Fruit fly (Drosophila melanogaster) whole organism, pupa: Measurements from ENCODE around the gene eIF5B.
A peak's percentile ranks its signal among the peaks of the same experiment; 100 is the strongest.

Experiments
- CG15710 ChIP-seq: fragments of 200-800 bp; sonication (Bioruptor generic); optimal IDR thresholded peaks from 2 replicates; lab custom pipeline; 2018; ENCODE audit warnings: missing biosample characterization, mild to moderate bottlenecking, missing genetic modification characterization, moderate library complexity
- CG17806 ChIP-seq: fragments of 200-800 bp; sonication (Bioruptor generic); optimal IDR thresholded peaks from 2 replicates; lab custom pipeline; 2018; ENCODE audit warnings: missing biosample characterization, mild to moderate bottlenecking, missing genetic modification characterization, moderate library complexity
- CG8159 ChIP-seq: fragments of 200-800 bp; sonication (Bioruptor generic); optimal IDR thresholded peaks from 3 replicates; lab custom pipeline; 2018; ENCODE audit warnings: missing biosample characterization, mild to moderate bottlenecking, missing genetic modification characterization, moderate library complexity
- CG9948 ChIP-seq: fragments of 200-800 bp; sonication (Bioruptor generic); optimal IDR thresholded peaks from 2 replicates; lab custom pipeline; 2018; ENCODE audit warnings: missing biosample characterization, mild to moderate bottlenecking, missing genetic modification characterization, moderate library complexity
- D1 ChIP-seq: fragments of 200-800 bp; sonication (Bioruptor generic); optimal IDR thresholded peaks from 2 replicates; lab custom pipeline; 2018; ENCODE audit warnings: missing biosample characterization, mild to moderate bottlenecking, missing genetic modification characterization, moderate library complexity
- EcR ChIP-seq: fragments of 200-800 bp; sonication (Bioruptor generic); optimal IDR thresholded peaks from 3 replicates; lab custom pipeline; 2019; ENCODE audit warnings: missing biosample characterization, missing genetic modification characterization, mild to moderate bottlenecking, moderate library complexity, missing genetic modification reagents
- Pif1A ChIP-seq: fragments of 200-800 bp; sonication (Bioruptor generic); optimal IDR thresholded peaks from 3 replicates; lab custom pipeline; 2016; ENCODE audit warnings: missing biosample characterization, missing genetic modification characterization
- gl ChIP-seq: fragments of 200-800 bp; sonication (Bioruptor generic); optimal IDR thresholded peaks from 2 replicates; lab custom pipeline; 2018; ENCODE audit warnings: missing biosample characterization, mild to moderate bottlenecking, missing genetic modification characterization

- peak; percentile 7 for TF ChIP-seq gl (tag; lab: Kevin White, UChicago)
- TF ChIP-seq CG17806 (tag; lab: Kevin White, UChicago) = peak; percentile 80
- TF ChIP-seq D1 (tag; lab: Kevin White, UChicago) = peak; percentile 20
- TF ChIP-seq Pif1A (GFP tag; lab: Kevin White, UChicago) = peak; percentile 70
- TF ChIP-seq CG8159 (tag; lab: Kevin White, UChicago) = peak; percentile 93
- TF ChIP-seq EcR = no peak
- TF ChIP-seq CG9948 = peak; percentile 78
- TF ChIP-seq CG15710 (tag; lab: Kevin White, UChicago) = peak; percentile 67
Observed at dm6 chr3L:3444246-3444785, 16.5 kb downstream of the eIF5B start.
